Fruit fly (Drosophila melanogaster): ENCODE results near the gene Or74a.

DNA sequence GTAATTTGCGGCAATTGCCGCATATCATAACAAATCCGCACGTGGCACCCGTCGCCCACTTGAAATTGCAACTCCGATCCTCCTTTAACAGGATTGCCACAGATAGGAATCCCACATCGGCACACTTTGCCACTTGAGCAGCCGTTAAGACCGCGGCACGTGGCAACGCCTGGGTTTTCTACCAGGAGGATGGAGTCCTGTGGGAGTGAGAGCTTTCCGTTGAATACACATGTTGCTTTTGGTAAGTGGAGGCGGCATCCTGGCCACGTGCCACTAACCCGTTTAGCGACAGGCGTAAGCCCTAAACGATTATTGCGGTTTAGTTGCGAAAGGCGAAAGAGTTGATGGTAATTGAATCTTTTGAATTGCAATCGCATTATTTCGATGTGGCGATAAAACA lies 29.5 kb upstream of the Or74a start:
- no peak for TF ChIP-seq fd96Ca (GFP tag; IDR thresholded peaks at IDR 0.05)
- TF ChIP-seq CG12605 (GFP tag; IDR thresholded peaks at IDR 0.05): no peak
- no peak for TF ChIP-seq CG8159 (tag; optimal IDR thresholded peaks at IDR 0.05)
- TF ChIP-seq Snoo (tag; optimal IDR thresholded peaks at IDR 0.05): no peak
- no peak for TF ChIP-seq EcR (GFP tag; optimal IDR thresholded peaks at IDR 0.05)
- no peak for TF ChIP-seq Pif1B (GFP tag; optimal IDR thresholded peaks at IDR 0.05)
- TF ChIP-seq CG14655 (GFP tag; optimal IDR thresholded peaks at IDR 0.05): no peak
- TF ChIP-seq CG32121 (GFP tag; IDR thresholded peaks at IDR 0.05): no peak
- TF ChIP-seq CG9948 (tag; optimal IDR thresholded peaks at IDR 0.05): no peak
- TF ChIP-seq CG10348 (GFP tag; IDR thresholded peaks at IDR 0.05): no peak
- no peak for TF ChIP-seq CG13204 (GFP tag; optimal IDR thresholded peaks at IDR 0.05)
